Worm (Caenorhabditis elegans): ENCODE results near the gene sdz-27.

sdz-27 gene

ce11 chrIV:11225206-11225605 lies 38.4 kb downstream of the sdz-27 start, which contains the start of gene col-125:
col-125 (plus strand) TSS chrIV:11225506.
- TF ChIP-seq unc-62 (GFP tag; optimal IDR thresholded peaks at IDR 0.05): no peak

ce11 chrIV:11226545-11226944 lies 39.7 kb downstream of the sdz-27 start:
- no peak for TF ChIP-seq unc-62 (GFP tag; optimal IDR thresholded peaks at IDR 0.05)

- TF ChIP-seq unc-62 (GFP tag; optimal IDR thresholded peaks at IDR 0.05): no peak
Measured at ce11 chrIV:11229013-11229412, 42.2 kb downstream of the sdz-27 start.

- TF ChIP-seq unc-62 (GFP tag; optimal IDR thresholded peaks at IDR 0.05): no peak
Measured at ce11 chrIV:11230069-11230468, 43.2 kb downstream of the sdz-27 start, which contains the start of gene best-7. best-7 (minus strand) TSS chrIV:11230307.

- TF ChIP-seq unc-62 (GFP tag; optimal IDR thresholded peaks at IDR 0.05): no peak
Measured at ce11 chrIV:11231376-11231775, 44.5 kb downstream of the sdz-27 start.

ce11 chrIV:11235755-11236154 lies 48.9 kb downstream of the sdz-27 start:
- TF ChIP-seq unc-62 (GFP tag; optimal IDR thresholded peaks at IDR 0.05): no peak
